Worm (Caenorhabditis elegans): ENCODE results near the gene Y38H6C.18.

Y38H6C.18 gene

ce11 chrV:20551096-20551495 lies 4.1 kb upstream of the Y38H6C.18 start, which contains the start of gene Y38H6C.20:
Y38H6C.20 (minus strand) TSS chrV:20551196.
- TF ChIP-seq nhr-76 (tag; optimal IDR thresholded peaks at IDR 0.05): no peak
- TF ChIP-seq mdt-29 (GFP tag; IDR thresholded peaks at IDR 0.05): no peak
- TF ChIP-seq unc-62 (GFP tag; optimal IDR thresholded peaks at IDR 0.05 in 1 of 2): peak in 1 of 2 experiments; percentile 18
- no peak for TF ChIP-seq unc-62 (tag; optimal IDR thresholded peaks at IDR 0.05)
- TF ChIP-seq ceh-44 (GFP tag; IDR thresholded peaks at IDR 0.05): no peak

ce11 chrV:20545742-20546141 lies 1.2 kb downstream of the Y38H6C.18 start:
- TF ChIP-seq mxl-2 (GFP tag; conservative IDR thresholded peaks at IDR 0.05) (no peak), pqm-1 (tag; optimal IDR thresholded peaks at IDR 0.05) (peak; percentile 2), daf-16 (GFP tag; optimal IDR thresholded peaks at IDR 0.05) (no peak), daf-16 (tag; optimal IDR thresholded peaks at IDR 0.05) (peak; percentile 71), F10B5.3 (tag; optimal IDR thresholded peaks at IDR 0.05) (no peak), lin-15B (tag; optimal IDR thresholded peaks at IDR 0.05) (no peak)

ce11 chrV:20544610-20545009 lies 2.3 kb downstream of the Y38H6C.18 start:
- TF ChIP-seq tra-1 (GFP tag; IDR thresholded peaks at IDR 0.05) (no peak), daf-19 (GFP tag; conservative IDR thresholded peaks at IDR 0.05) (no peak), lin-29 (GFP tag; IDR thresholded peaks at IDR 0.05) (no peak), saeg-2 (GFP tag; IDR thresholded peaks at IDR 0.05) (no peak), hlh-11 (tag; optimal IDR thresholded peaks at IDR 0.05) (no peak), T20F7.1 (GFP tag; optimal IDR thresholded peaks at IDR 0.05) (no peak), nhr-41 (GFP tag; IDR thresholded peaks at IDR 0.05) (no peak), daf-16 (GFP tag; optimal IDR thresholded peaks at IDR 0.05) (no peak), daf-16 (tag; optimal IDR thresholded peaks at IDR 0.05) (peak; percentile 84), Y75B8A.6 (GFP tag; IDR thresholded peaks at IDR 0.05) (no peak), tag-97 (GFP tag; IDR thresholded peaks at IDR 0.05) (no peak), F26F4.8 (GFP tag; conservative IDR thresholded peaks at IDR 0.05) (no peak), mxl-3 (GFP tag; optimal IDR thresholded peaks at IDR 0.05) (no peak), Y5F2A.4 (GFP tag; optimal IDR thresholded peaks at IDR 0.05) (no peak), nhr-28 (tag; optimal IDR thresholded peaks at IDR 0.05) (peak; percentile 56), egl-43 (GFP tag; IDR thresholded peaks at IDR 0.05) (no peak), ceh-44 (GFP tag; IDR thresholded peaks at IDR 0.05) (no peak), nhr-42 (GFP tag; IDR thresholded peaks at IDR 0.05) (no peak), lin-15B (tag; optimal IDR thresholded peaks at IDR 0.05) (no peak), lin-1 (GFP tag; IDR thresholded peaks at IDR 0.05) (no peak), nhr-77 (tag; optimal IDR thresholded peaks at IDR 0.05) (peak; percentile 23), ces-1 (GFP tag; optimal IDR thresholded peaks at IDR 0.05) (no peak), vab-7 (GFP tag; IDR thresholded peaks at IDR 0.05) (no peak)

- TF ChIP-seq lin-15B (tag; optimal IDR thresholded peaks at IDR 0.05): no peak
- TF ChIP-seq pha-4 (GFP tag; IDR thresholded peaks at IDR 0.05): no peak
- no peak for TF ChIP-seq pha-4 (tag; optimal IDR thresholded peaks at IDR 0.05)
- TF ChIP-seq spr-1 (tag; optimal IDR thresholded peaks at IDR 0.05): no peak
- no peak for TF ChIP-seq nhr-41 (GFP tag; IDR thresholded peaks at IDR 0.05)
- TF ChIP-seq T26A8.4 (GFP tag; IDR thresholded peaks at IDR 0.05): no peak
- no peak for TF ChIP-seq snpc-4 (tag; optimal IDR thresholded peaks at IDR 0.05)
- TF ChIP-seq ceh-32 (tag; optimal IDR thresholded peaks at IDR 0.05; ENCODE audit: poor library complexity): no peak
- TF ChIP-seq Y105C5A.15 (GFP tag; IDR thresholded peaks at IDR 0.05): no peak
- no peak for TF ChIP-seq lin-39 (tag; optimal IDR thresholded peaks at IDR 0.05)
- no peak for TF ChIP-seq nhr-76 (tag; optimal IDR thresholded peaks at IDR 0.05)
- no peak for TF ChIP-seq daf-8 (GFP tag; IDR thresholded peaks at IDR 0.05)
- no peak for TF ChIP-seq lin-1 (GFP tag; IDR thresholded peaks at IDR 0.05)
- TF ChIP-seq lin-29 (GFP tag; IDR thresholded peaks at IDR 0.05): no peak
- TF ChIP-seq ceh-62 (tag; optimal IDR thresholded peaks at IDR 0.05): no peak
- no peak for TF ChIP-seq ztf-11 (tag; optimal IDR thresholded peaks at IDR 0.05)
- TF ChIP-seq sdz-12 (GFP tag; optimal IDR thresholded peaks at IDR 0.05): no peak
- TF ChIP-seq F37D6.2 (tag; optimal IDR thresholded peaks at IDR 0.05): no peak
- TF ChIP-seq daf-19 (GFP tag; conservative IDR thresholded peaks at IDR 0.05): no peak
- TF ChIP-seq ceh-44 (GFP tag; IDR thresholded peaks at IDR 0.05): no peak
- TF ChIP-seq madf-9 (GFP tag; conservative IDR thresholded peaks at IDR 0.05): no peak
Observed at ce11 chrV:20544092-20544491, 2.9 kb downstream of the Y38H6C.18 start, which contains the start of gene slc-36.3. slc-36.3 (minus strand) TSS chrV:20544192.
